Worm (Caenorhabditis elegans): Measurements from ENCODE around the gene slt-1.

slt-1 gene

DNA sequence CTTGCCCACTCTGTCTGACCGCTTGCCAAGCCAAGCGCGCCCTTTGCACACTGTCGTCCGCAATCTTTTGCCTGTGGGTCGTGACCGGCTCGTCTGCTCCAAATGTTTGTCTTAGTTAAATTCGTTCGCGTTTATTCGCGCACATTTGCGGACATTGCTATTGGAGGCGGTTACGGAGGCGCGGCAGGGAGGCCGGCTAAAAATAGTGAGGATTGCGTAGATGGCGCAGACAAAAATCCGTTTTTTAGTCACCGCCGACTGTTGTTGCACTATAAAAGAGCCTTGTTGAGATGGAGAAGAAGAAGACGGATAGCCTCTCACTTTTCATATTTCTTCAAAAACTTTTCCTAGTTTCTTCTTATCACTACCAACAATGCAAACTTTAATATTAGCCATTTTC lies 27.4 kb downstream of the slt-1 start, which contains the start of gene F40E10.5:
F40E10.5 (plus strand) TSS at position 301 of the 400 bp plus-strand sequence.
- no peak for TF ChIP-seq gmeb-1 (tag; optimal IDR thresholded peaks at IDR 0.05)
- TF ChIP-seq ceh-82 (tag; optimal IDR thresholded peaks at IDR 0.05), result no peak
- no peak for TF ChIP-seq snpc-4 (tag; optimal IDR thresholded peaks at IDR 0.05)
- no peak for TF ChIP-seq nhr-129 (tag; optimal IDR thresholded peaks at IDR 0.05)
- no peak for TF ChIP-seq sma-3 (GFP tag; optimal IDR thresholded peaks at IDR 0.05)
- no peak for TF ChIP-seq ztf-11 (tag; optimal IDR thresholded peaks at IDR 0.05)
- no peak for TF ChIP-seq R02D3.7 (tag; optimal IDR thresholded peaks at IDR 0.05)
- no peak for TF ChIP-seq nhr-23 (tag; optimal IDR thresholded peaks at IDR 0.05)
- TF ChIP-seq peb-1 (tag; optimal IDR thresholded peaks at IDR 0.05), result no peak
- no peak for TF ChIP-seq elt-3 (tag; optimal IDR thresholded peaks at IDR 0.05)
- no peak for TF ChIP-seq lin-11 (tag; optimal IDR thresholded peaks at IDR 0.05)
- no peak for TF ChIP-seq nhr-10 (tag; optimal IDR thresholded peaks at IDR 0.05)
- no peak for TF ChIP-seq unc-55 (GFP tag; optimal IDR thresholded peaks at IDR 0.05)
- TF ChIP-seq fos-1 (tag; optimal IDR thresholded peaks at IDR 0.05), result no peak
- TF ChIP-seq nhr-21 (tag; optimal IDR thresholded peaks at IDR 0.05), result no peak
- no peak for TF ChIP-seq zag-1 (tag; optimal IDR thresholded peaks at IDR 0.05)
- no peak for TF ChIP-seq aly-2 (tag; optimal IDR thresholded peaks at IDR 0.05)

DNA sequence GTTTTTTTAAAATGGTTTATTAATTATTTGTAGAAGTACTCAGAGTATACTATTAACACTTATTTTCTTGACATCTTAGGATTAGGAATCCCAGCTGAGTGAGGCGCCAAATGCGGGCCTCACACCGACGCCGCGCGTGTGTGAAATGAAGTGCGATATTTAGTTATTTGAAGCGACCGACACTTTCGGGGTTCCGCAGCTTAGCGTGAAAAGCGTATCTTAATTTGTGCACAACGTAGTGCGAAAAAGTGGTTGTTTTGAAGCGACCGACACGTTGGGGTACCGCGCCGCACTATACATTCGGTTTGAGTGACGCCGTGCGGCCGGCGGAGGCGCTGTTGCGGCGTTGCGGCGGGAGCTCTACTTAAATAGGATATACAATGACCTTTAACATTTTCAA lies 30.8 kb downstream of the slt-1 start:
- TF ChIP-seq F13H6.1 (tag; optimal IDR thresholded peaks at IDR 0.05), result no peak
- no peak for TF ChIP-seq nhr-77 (tag; optimal IDR thresholded peaks at IDR 0.05)
- peak; percentile 31 for TF ChIP-seq snpc-4 (tag; optimal IDR thresholded peaks at IDR 0.05)
- TF ChIP-seq mdl-1 (tag; optimal IDR thresholded peaks at IDR 0.05), result no peak
- TF ChIP-seq dmd-4 (tag; optimal IDR thresholded peaks at IDR 0.05), result no peak
- no peak for TF ChIP-seq sma-9 (GFP tag; optimal IDR thresholded peaks at IDR 0.05)
- no peak for TF ChIP-seq sma-9 (tag; optimal IDR thresholded peaks at IDR 0.05)
- no peak for TF ChIP-seq ztf-4 (tag; optimal IDR thresholded peaks at IDR 0.05)
- TF ChIP-seq elt-1 (tag; optimal IDR thresholded peaks at IDR 0.05), result no peak
- TF ChIP-seq aly-2 (tag; optimal IDR thresholded peaks at IDR 0.05), result no peak

- peak; percentile 0 for TF ChIP-seq nhr-21 (tag; optimal IDR thresholded peaks at IDR 0.05)
- TF ChIP-seq gmeb-1 (tag; optimal IDR thresholded peaks at IDR 0.05), result no peak
- TF ChIP-seq alr-1 (tag; optimal IDR thresholded peaks at IDR 0.05), result no peak
- TF ChIP-seq lin-13 (GFP tag; optimal IDR thresholded peaks at IDR 0.05), result no peak
- no peak for TF ChIP-seq mab-5 (tag; optimal IDR thresholded peaks at IDR 0.05)
- no peak for TF ChIP-seq ztf-1 (GFP tag; conservative IDR thresholded peaks at IDR 0.05)
- no peak for TF ChIP-seq nhr-23 (tag; optimal IDR thresholded peaks at IDR 0.05)
- TF ChIP-seq F13H6.1 (tag; optimal IDR thresholded peaks at IDR 0.05), result peak; percentile 7
- TF ChIP-seq unc-62 (GFP tag; optimal IDR thresholded peaks at IDR 0.05), result no peak
- TF ChIP-seq lsy-2 (tag; optimal IDR thresholded peaks at IDR 0.05), result peak in 1 of 2 experiments; percentile 4
- no peak for TF ChIP-seq unc-39 (tag; optimal IDR thresholded peaks at IDR 0.05)
- TF ChIP-seq sma-3 (GFP tag; optimal IDR thresholded peaks at IDR 0.05), result peak; percentile 1
- TF ChIP-seq sma-9 (GFP tag; optimal IDR thresholded peaks at IDR 0.05), result peak; percentile 70
- TF ChIP-seq sma-9 (tag; optimal IDR thresholded peaks at IDR 0.05), result no peak
- peak; percentile 89 for TF ChIP-seq fos-1 (tag; optimal IDR thresholded peaks at IDR 0.05)
- no peak for TF ChIP-seq nhr-11 (tag; optimal IDR thresholded peaks at IDR 0.05)
- no peak for TF ChIP-seq nhr-77 (tag; optimal IDR thresholded peaks at IDR 0.05)
- TF ChIP-seq C34F6.9 (tag; optimal IDR thresholded peaks at IDR 0.05), result peak; percentile 22
- peak; percentile 66 for TF ChIP-seq crh-2 (tag; optimal IDR thresholded peaks at IDR 0.05)
- no peak for TF ChIP-seq sem-4 (tag; optimal IDR thresholded peaks at IDR 0.05)
- peak; percentile 29 for TF ChIP-seq nhr-129 (tag; optimal IDR thresholded peaks at IDR 0.05)
These were observed 32.7 kb downstream of the slt-1 start, which contains the start of gene tmem-184 for ce11 chrX:14706698-14707285. Gene tmem-184, minus strand, starts transcription at chrX:14706861.

ce11 chrX:14708176-14708642 lies 34.1 kb downstream of the slt-1 start:
- TF ChIP-seq elt-3 (tag; optimal IDR thresholded peaks at IDR 0.05) (no peak), sma-3 (GFP tag; optimal IDR thresholded peaks at IDR 0.05) (peak; percentile 90), fos-1 (tag; optimal IDR thresholded peaks at IDR 0.05) (peak; percentile 98), skn-1 (tag; optimal IDR thresholded peaks at IDR 0.05) (no peak), mdl-1 (tag; optimal IDR thresholded peaks at IDR 0.05) (peak; percentile 43 to 91), nhr-237 (tag; optimal IDR thresholded peaks at IDR 0.05) (no peak), lin-13 (GFP tag; optimal IDR thresholded peaks at IDR 0.05) (peak; percentile 93), nhr-129 (tag; optimal IDR thresholded peaks at IDR 0.05) (peak; percentile 94), alr-1 (tag; optimal IDR thresholded peaks at IDR 0.05) (no peak), elt-1 (tag; optimal IDR thresholded peaks at IDR 0.05) (no peak), F13H6.1 (tag; optimal IDR thresholded peaks at IDR 0.05) (peak; percentile 97), nhr-25 (tag; optimal IDR thresholded peaks at IDR 0.05) (peak; percentile 88), sma-9 (GFP tag; optimal IDR thresholded peaks at IDR 0.05) (peak; percentile 93), sma-9 (tag; optimal IDR thresholded peaks at IDR 0.05) (no peak), dmd-4 (tag; optimal IDR thresholded peaks at IDR 0.05) (no peak), nhr-10 (tag; optimal IDR thresholded peaks at IDR 0.05) (peak; percentile 53), ztf-4 (tag; optimal IDR thresholded peaks at IDR 0.05) (peak; percentile 85), lin-11 (tag; optimal IDR thresholded peaks at IDR 0.05) (peak; percentile 95), ama-1 (optimal IDR thresholded peaks at IDR 0.05) (no peak), nhr-77 (tag; optimal IDR thresholded peaks at IDR 0.05) (no peak), gmeb-1 (tag; optimal IDR thresholded peaks at IDR 0.05) (peak; percentile 61), C34F6.9 (tag; optimal IDR thresholded peaks at IDR 0.05) (peak; percentile 97), ZK546.5 (tag; optimal IDR thresholded peaks at IDR 0.05) (no peak), ceh-16 (tag; optimal IDR thresholded peaks at IDR 0.05) (peak; percentile 94), R02D3.7 (tag; optimal IDR thresholded peaks at IDR 0.05) (peak; percentile 9), unc-62 (GFP tag; optimal IDR thresholded peaks at IDR 0.05) (no peak), nhr-23 (tag; optimal IDR thresholded peaks at IDR 0.05) (no peak), blmp-1 (tag; optimal IDR thresholded peaks at IDR 0.05; ENCODE audit: insufficient read depth) (peak; percentile 68), ceh-82 (tag; optimal IDR thresholded peaks at IDR 0.05) (peak; percentile 92), aly-2 (tag; optimal IDR thresholded peaks at IDR 0.05) (no peak), mab-5 (tag; optimal IDR thresholded peaks at IDR 0.05) (peak; percentile 92), sem-4 (tag; optimal IDR thresholded peaks at IDR 0.05) (peak; percentile 76)

Measured in whole organism, L2 larva.